Worm (Caenorhabditis elegans) whole organism, late embryonic: Measurements from ENCODE around the gene C25H3.16.

ENCODE experiments used
- ahr-1 ChIP-seq: sonication (generic microtip); optimal IDR thresholded peaks from 2 replicates; lab custom pipeline; 2016; ENCODE audit warnings: missing genetic modification characterization, missing compliant biosample characterization
- ceh-24 ChIP-seq: sonication (generic microtip); optimal IDR thresholded peaks from 2 replicates; lab custom pipeline; 2016; ENCODE audit warnings: mild to moderate bottlenecking, missing genetic modification characterization, missing compliant biosample characterization
- lin-11 ChIP-seq: fragments of 200-800 bp; sonication (Bioruptor generic); optimal IDR thresholded peaks from 2 replicates; lab custom pipeline; 2018; ENCODE audit warnings: mild to moderate bottlenecking, missing genetic modification characterization, missing compliant biosample characterization
- ztf-16 ChIP-seq: sonication (generic microtip); optimal IDR thresholded peaks from 2 replicates; lab custom pipeline; 2017; ENCODE audit warnings: missing genetic modification characterization, missing compliant biosample characterization

Gene C25H3.16

DNA sequence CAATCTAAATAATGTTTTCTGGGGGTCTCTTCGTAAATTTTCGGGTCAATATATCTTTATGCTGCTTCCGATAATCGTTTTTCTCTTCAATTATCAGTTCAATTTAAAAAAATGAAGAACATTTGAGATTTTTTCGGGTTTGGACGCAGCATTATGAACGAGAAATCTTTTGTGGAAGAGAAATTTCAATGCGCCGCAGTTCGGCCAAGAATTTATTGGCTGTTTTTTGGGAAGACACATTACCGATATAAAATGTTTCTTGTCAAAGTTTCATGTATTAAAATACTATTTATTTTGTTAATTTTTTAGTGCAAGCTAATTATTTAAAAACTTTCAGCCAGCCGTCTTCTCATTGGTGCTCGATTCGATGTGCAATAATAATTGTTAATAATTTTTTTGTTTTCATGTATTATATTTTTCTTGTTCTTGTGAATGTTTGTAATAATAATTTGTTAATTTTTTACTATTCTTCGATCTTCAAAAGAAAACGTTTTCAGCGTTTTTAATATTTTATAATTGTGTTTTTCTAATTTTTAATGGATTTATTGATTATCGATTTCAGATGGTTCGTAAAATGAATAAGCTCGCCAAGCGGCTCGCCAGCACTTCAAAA, 49.8 kb downstream of the C25H3.16 start, which contains the start of the genes C18A3.10 and C18A3.3:
Gene C18A3.10 (minus strand): TSS at position 101 of the 613 bp plus-strand sequence.
Gene C18A3.3 (plus strand): TSS at position 563 of the 613 bp plus-strand sequence.
- TF ChIP-seq ztf-16 (tag; lab: Kevin White, UChicago): no peak
- TF ChIP-seq lin-11 (tag; lab: Kevin White, UChicago): no peak
- TF ChIP-seq ahr-1: no peak
- no peak for TF ChIP-seq ceh-24 (tag; lab: Kevin White, UChicago)
